Fruit fly (Drosophila melanogaster): ENCODE data around the gene Tbc1d8-9.

Gene Tbc1d8-9

dm6 chr3L:21290336-21290735 lies 53.2 kb downstream of the Tbc1d8-9 start:
- TF ChIP-seq CG12768 (GFP tag; optimal IDR thresholded peaks at IDR 0.05) (no peak), ovo (GFP tag; optimal IDR thresholded peaks at IDR 0.05) (no peak), Hr96 (GFP tag; optimal IDR thresholded peaks at IDR 0.05) (no peak), bab1 (GFP tag; optimal IDR thresholded peaks at IDR 0.05) (no peak), CG7045 (GFP tag; optimal IDR thresholded peaks at IDR 0.05) (no peak), toe (GFP tag; optimal IDR thresholded peaks at IDR 0.05) (no peak), CG11617 (GFP tag; optimal IDR thresholded peaks at IDR 0.05) (no peak), tj (GFP tag; optimal IDR thresholded peaks at IDR 0.05) (no peak), Mnt (GFP tag; optimal IDR thresholded peaks at IDR 0.05) (no peak)
